Fruit fly (Drosophila melanogaster) whole organism, pupa: Measurements from ENCODE around the gene MED15.
A peak's percentile ranks its signal among the peaks of the same experiment; 100 is the strongest.

Source experiments
- CG17806 ChIP-seq: fragments of 200-800 bp; sonication (Bioruptor generic); optimal IDR thresholded peaks from 2 replicates; lab custom pipeline; 2018; ENCODE audit warnings: missing biosample characterization, mild to moderate bottlenecking, missing genetic modification characterization, moderate library complexity
- CG34367 ChIP-seq: fragments of 200-800 bp; sonication (Bioruptor generic); optimal IDR thresholded peaks from 2 replicates; lab custom pipeline; 2018; ENCODE audit warnings: missing biosample characterization, mild to moderate bottlenecking, missing genetic modification characterization
- CG8159 ChIP-seq: fragments of 200-800 bp; sonication (Bioruptor generic); optimal IDR thresholded peaks from 3 replicates; lab custom pipeline; 2018; ENCODE audit warnings: missing biosample characterization, mild to moderate bottlenecking, missing genetic modification characterization, moderate library complexity
- rn ChIP-seq: fragments of 200-800 bp; sonication (Bioruptor generic); IDR thresholded peaks from 2 replicates; pipeline ENCODE4 v1.3.6; 2022; ENCODE audit warnings: missing biosample characterization, missing genetic modification characterization

- TF ChIP-seq CG17806 = peak; percentile 30
- peak; percentile 39 for TF ChIP-seq CG8159 (tag; lab: Kevin White, UChicago)
- peak; percentile 41; the same call in 1 of the 2 replicates for TF ChIP-seq rn (GFP tag; lab: Robert Waterston, UW)
- TF ChIP-seq CG34367 (tag; lab: Kevin White, UChicago) = peak; percentile 55
These were observed 17.6 kb downstream of the MED15 start for dm6 chr2L:490150-491095.
